Fruit fly (Drosophila melanogaster) whole organism, embryonic: ENCODE measurements around the gene Duox.

Experiments used
- Blimp-1 ChIP-seq: fragments of 200-800 bp; sonication (Bioruptor generic); optimal IDR thresholded peaks from 3 replicates; lab custom pipeline; 2018; ENCODE audit warnings: missing biosample characterization, missing genetic modification characterization, mild to moderate bottlenecking, moderate library complexity, missing genetic modification reagents
- CG13296 ChIP-seq: fragments of 200-800 bp; sonication (Bioruptor generic); optimal IDR thresholded peaks from 3 replicates; lab custom pipeline; 2018; ENCODE audit warnings: missing biosample characterization, mild to moderate bottlenecking, missing genetic modification characterization
- CG1602 ChIP-seq: fragments of 200-800 bp; sonication (Bioruptor generic); optimal IDR thresholded peaks from 3 replicates; lab custom pipeline; 2016; ENCODE audit warnings: missing biosample characterization, missing genetic modification characterization
- CG2116 ChIP-seq: fragments of 200-800 bp; sonication (Bioruptor generic); optimal IDR thresholded peaks from 3 replicates; lab custom pipeline; 2018; ENCODE audit warnings: missing biosample characterization, mild to moderate bottlenecking, missing genetic modification characterization
- CTCF ChIP-seq: fragments of 200-800 bp; sonication (Bioruptor generic); optimal IDR thresholded peaks from 2 replicates; lab custom pipeline; 2017; ENCODE audit warnings: missing biosample characterization, mild to moderate bottlenecking, missing genetic modification characterization, moderate library complexity
- Dll ChIP-seq: fragments of 200-800 bp; sonication (Bioruptor generic); IDR thresholded peaks from 4 replicates; pipeline ENCODE4 v1.3.6; 2022; ENCODE audit warnings: missing biosample characterization, missing genetic modification characterization; ENCODE audit not compliant: partially characterized antibody
- Hmr ChIP-seq: fragments of 200-800 bp; sonication (Bioruptor generic); optimal IDR thresholded peaks from 3 replicates; lab custom pipeline; 2017; ENCODE audit warnings: mild to moderate bottlenecking, missing biosample characterization, missing genetic modification reagents, missing genetic modification characterization
- Hr78 ChIP-seq, 2 experiments: fragments of 200-800 bp in 1 of 2; fragments of >200 bp in 1 of 2; sonication (Bioruptor generic) in 1 of 2; optimal IDR thresholded peaks; 2 replicates each; lab custom pipeline; 2017 to 2019; ENCODE audit warnings: missing biosample characterization in 2 of 2, missing genetic modification characterization in 2 of 2, mild to moderate bottlenecking in 1 of 2, moderate library complexity in 1 of 2
- Lim3 ChIP-seq: fragments of 200-800 bp; sonication (Bioruptor generic); IDR thresholded peaks from 2 replicates; pipeline ENCODE4 v1.3.6; 2022; ENCODE audit warnings: missing biosample characterization, missing genetic modification characterization
- gcm2 ChIP-seq: fragments of 200-800 bp; sonication (Bioruptor generic); optimal IDR thresholded peaks from 2 replicates; lab custom pipeline; 2016; ENCODE audit warnings: missing biosample characterization, missing genetic modification characterization
- insv ChIP-seq, 2 experiments: fragments of 200-800 bp; sonication (Bioruptor generic); optimal IDR thresholded peaks; 3 replicates each; lab custom pipeline; 2016 to 2018; ENCODE audit warnings: missing biosample characterization in 2 of 2, missing genetic modification characterization in 2 of 2
- odd ChIP-seq: fragments of 200-800 bp; sonication (Bioruptor generic); optimal IDR thresholded peaks from 2 replicates; lab custom pipeline; 2017; ENCODE audit warnings: missing biosample characterization, mild to moderate bottlenecking, missing genetic modification characterization
- yki ChIP-seq: fragments of >200 bp; optimal IDR thresholded peaks from 3 replicates; lab custom pipeline; 2018

dm6 chr2L:2812137-2812536 lies 17.9 kb downstream of the Duox start, which contains the start of gene CG2964:
- TF ChIP-seq insv (GFP tag; optimal IDR thresholded peaks at IDR 0.05; lab: Kevin White, UChicago) (no peak), Hmr (no peak), Hr78 (GFP tag; optimal IDR thresholded peaks at IDR 0.05; lab: Kevin White, UChicago) (no peak), odd (GFP tag; lab: Kevin White, UChicago) (no peak), CG1602 (no peak), gcm2 (GFP tag; lab: Kevin White, UChicago) (no peak), CG13296 (GFP tag; lab: Kevin White, UChicago) (no peak), Lim3 (GFP tag; lab: Robert Waterston, UW) (no peak), Blimp-1 (GFP tag; lab: Kevin White, UChicago) (no peak), CTCF (GFP tag; lab: Kevin White, UChicago) (no peak), CG2116 (GFP tag; lab: Kevin White, UChicago) (no peak), Dll (GFP tag; lab: Robert Waterston, UW) (no peak), yki (no peak)
